Worm (Caenorhabditis elegans) whole organism, L4 larva: ENCODE data around the gene fbxb-83.

ENCODE experiments used
- F10B5.3 ChIP-seq: sonication (generic microtip); optimal IDR thresholded peaks from 2 replicates; lab custom pipeline; 2016; ENCODE audit warnings: mild to moderate bottlenecking, missing genetic modification characterization, missing compliant biosample characterization
- Y75B8A.6 ChIP-seq: fragments of 200-800 bp; sonication (Bioruptor generic); IDR thresholded peaks from 2 replicates; pipeline ENCODE4 v1.3.6; 2022; ENCODE audit warnings: missing genetic modification reagents, missing genetic modification characterization, missing compliant biosample characterization
- cey-2 ChIP-seq: sonication (generic microtip); optimal IDR thresholded peaks from 3 replicates; lab custom pipeline; 2017; ENCODE audit warnings: missing genetic modification characterization, mild to moderate bottlenecking, missing compliant biosample characterization, antibody characterized with exemption, borderline replicate concordance; ENCODE audit not compliant: insufficient read depth
- dpl-1 ChIP-seq: fragments of 150-350 bp; optimal IDR thresholded peaks from 2 replicates; lab custom pipeline; 2014; ENCODE audit warnings: missing biosample characterization, missing genetic modification reagents, missing genetic modification characterization
- fos-1 ChIP-seq: fragments of 150-350 bp; optimal IDR thresholded peaks from 2 replicates; lab custom pipeline; 2014; ENCODE audit warnings: missing biosample characterization, missing genetic modification characterization
- lin-38 ChIP-seq: fragments of 200-800 bp; sonication (Bioruptor generic); IDR thresholded peaks from 2 replicates; pipeline ENCODE4 v1.3.6; 2022; ENCODE audit warnings: missing genetic modification reagents, missing genetic modification characterization, missing compliant biosample characterization
- mxl-2 ChIP-seq: fragments of 200-800 bp; sonication (Bioruptor generic); conservative IDR thresholded peaks from 2 replicates; pipeline ENCODE4 v1.3.6; 2022; ENCODE audit warnings: missing genetic modification reagents, missing genetic modification characterization, missing compliant biosample characterization
- nhr-102 ChIP-seq: sonication (generic microtip); optimal IDR thresholded peaks from 2 replicates; lab custom pipeline; 2016; ENCODE audit warnings: mild to moderate bottlenecking, missing genetic modification characterization, moderate library complexity, missing compliant biosample characterization
- php-3 ChIP-seq: fragments of 200-800 bp; sonication (Bioruptor generic); IDR thresholded peaks from 2 replicates; pipeline ENCODE4 v1.3.6; 2022; ENCODE audit warnings: missing genetic modification reagents, missing genetic modification characterization, missing compliant biosample characterization
- rbr-2 ChIP-seq: sonication (generic microtip); optimal IDR thresholded peaks from 2 replicates; lab custom pipeline; 2016; ENCODE audit warnings: missing genotype, missing genetic modification characterization, missing compliant biosample characterization

ce11 chrIII:184335-184734 lies 39.3 kb upstream of the fbxb-83 start:
- no peak for TF ChIP-seq rbr-2 (tag; lab: Kevin White, UChicago)
- TF ChIP-seq dpl-1 (GFP tag; lab: Kevin White, UChicago), result no peak
- no peak for TF ChIP-seq php-3 (GFP tag; lab: Robert Waterston, UW)
- no peak for TF ChIP-seq mxl-2
- TF ChIP-seq nhr-102 (tag; lab: Kevin White, UChicago), result no peak
- no peak for TF ChIP-seq Y75B8A.6
- TF ChIP-seq cey-2 (tag; lab: Kevin White, UChicago), result no peak
- TF ChIP-seq fos-1 (tag; lab: Kevin White, UChicago), result no peak
- TF ChIP-seq F10B5.3 (tag; lab: Kevin White, UChicago), result no peak
- TF ChIP-seq lin-38 (GFP tag; lab: Robert Waterston, UW), result no peak
